Fruit fly (Drosophila melanogaster): ENCODE measurements around the gene CG14397.

dm6 chr2L:21072389-21072788, 18.6 kb upstream of the CG14397 start:
- TF ChIP-seq psq (optimal IDR thresholded peaks at IDR 0.05) (no peak), ttk (optimal IDR thresholded peaks at IDR 0.05) (no peak), Myc (optimal IDR thresholded peaks at IDR 0.05) (no peak), Sin3A (optimal IDR thresholded peaks at IDR 0.05) (no peak), insv (optimal IDR thresholded peaks at IDR 0.05) (no peak)
